Worm (Caenorhabditis elegans) whole organism, L2 larva: ENCODE measurements around the gene lips-17.

Source experiments
- ceh-16 ChIP-seq: fragments of 150-350 bp; optimal IDR thresholded peaks from 2 replicates; lab custom pipeline; 2014; ENCODE audit warnings: missing biosample characterization, missing genetic modification characterization
- nhr-77 ChIP-seq: fragments of 150-350 bp; optimal IDR thresholded peaks from 2 replicates; lab custom pipeline; 2014; ENCODE audit warnings: missing biosample characterization, missing genetic modification characterization

DNA sequence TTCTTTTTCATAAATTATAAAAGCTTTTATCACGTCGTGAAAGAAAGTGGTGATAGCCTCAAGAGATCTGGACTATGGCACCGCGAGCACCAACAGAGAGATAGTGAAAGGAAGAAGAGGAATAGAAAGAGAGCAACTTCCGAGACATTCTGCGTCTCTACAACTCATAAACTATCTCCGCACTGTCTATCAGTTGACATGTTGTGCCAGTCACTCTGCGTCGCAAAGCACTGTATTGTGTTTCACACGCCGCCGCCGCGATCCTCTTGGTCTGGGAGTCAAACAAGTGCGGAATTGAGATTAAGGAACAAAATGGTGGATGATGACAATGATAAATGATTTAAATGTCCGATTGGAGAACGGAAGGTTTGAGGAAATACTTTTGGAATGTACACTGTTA, 15.4 kb downstream of the lips-17 start:
- TF ChIP-seq nhr-77 (tag; lab: Kevin White, UChicago) (no peak), ceh-16 (tag; lab: Kevin White, UChicago) (no peak)
